Worm (Caenorhabditis elegans): Measurements from ENCODE around the gene ttbk-7.

DNA sequence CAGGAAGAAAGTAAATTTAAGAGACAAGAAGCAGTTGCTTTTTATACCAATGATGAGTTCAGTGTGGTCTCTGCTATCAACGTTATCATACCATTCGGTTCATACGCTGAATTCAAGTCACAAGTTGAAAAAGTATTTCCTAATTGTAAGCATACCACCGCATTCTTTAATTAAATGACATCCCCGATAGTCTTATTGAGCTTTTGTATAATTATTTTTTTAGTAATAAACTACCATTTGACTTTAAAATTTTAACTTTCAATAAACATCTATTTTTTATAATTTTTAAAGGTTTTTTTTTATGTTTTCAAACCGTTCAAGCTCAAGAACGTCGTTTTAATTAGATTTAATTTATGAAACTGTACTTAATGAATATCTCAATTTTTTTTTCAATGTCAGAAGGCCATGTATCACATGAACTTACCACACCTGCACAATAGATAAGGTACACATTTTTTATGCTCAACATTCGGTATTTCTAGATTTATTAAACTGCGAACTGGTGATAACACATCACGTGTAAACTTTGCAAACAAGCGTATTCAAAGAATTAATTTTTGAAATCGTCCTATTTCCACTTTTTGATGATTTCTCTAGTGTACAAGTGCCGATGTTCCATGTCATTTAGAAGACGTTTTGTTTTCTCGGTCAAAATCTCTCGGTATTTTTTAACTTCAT is 46.3 kb upstream of the ttbk-7 start, which contains the start of gene T16G1.4:
- TF ChIP-seq jun-1 (tag; optimal IDR thresholded peaks at IDR 0.05) (no peak), mxl-2 (GFP tag; conservative IDR thresholded peaks at IDR 0.05) (no peak), ama-1 (optimal IDR thresholded peaks at IDR 0.05) (no peak), nhr-77 (tag; optimal IDR thresholded peaks at IDR 0.05) (no peak)
